Fruit fly (Drosophila melanogaster): ENCODE results near the gene koko.

koko gene

DNA sequence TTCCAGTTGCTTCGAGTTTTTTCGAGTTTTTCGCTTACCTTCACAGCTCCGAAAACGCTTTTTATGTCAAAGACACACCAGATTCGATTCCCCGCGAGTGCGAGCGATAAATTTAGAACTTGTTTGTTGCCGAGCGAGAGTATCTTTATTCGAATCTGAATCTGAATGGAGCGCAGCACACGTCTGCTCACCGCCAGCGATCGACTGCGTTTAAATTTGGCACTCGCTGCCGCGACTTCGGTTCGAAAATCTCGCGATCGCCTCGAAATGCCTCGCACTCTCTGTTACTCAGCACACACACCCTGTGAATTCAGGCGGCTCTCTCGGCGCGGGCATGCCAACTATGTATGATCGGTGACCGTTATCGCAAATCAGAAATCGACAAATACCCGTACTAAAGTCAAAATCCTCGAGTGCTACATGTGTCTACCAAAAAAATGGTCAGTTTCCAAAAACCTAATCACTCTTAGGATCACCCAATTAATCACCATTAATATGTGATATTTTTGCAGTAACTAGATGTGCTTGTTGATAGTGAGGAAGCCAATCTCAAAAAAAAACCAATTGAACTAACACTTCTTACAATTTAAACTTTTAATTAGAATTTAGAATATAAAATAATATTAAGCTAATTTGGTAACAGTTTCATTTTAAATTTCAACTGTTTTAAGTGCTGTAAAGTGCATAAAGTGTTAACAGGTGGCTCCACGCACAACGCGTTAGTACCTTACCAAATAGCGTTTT, 3.7 kb upstream of the koko start, which contains the start of gene Vha100-2 (continued):
- peak; percentile 20 for TF ChIP-seq CG31627 (GFP tag; optimal IDR thresholded peaks at IDR 0.05)
- TF ChIP-seq CG32006 (GFP tag; optimal IDR thresholded peaks at IDR 0.05) = peak; percentile 30
- peak; percentile 23 for TF ChIP-seq CG8632 (GFP tag; optimal IDR thresholded peaks at IDR 0.05)
- no peak for TF ChIP-seq net (GFP tag; optimal IDR thresholded peaks at IDR 0.05)
- TF ChIP-seq CG9139 (GFP tag; optimal IDR thresholded peaks at IDR 0.05) = no peak
- no peak for TF ChIP-seq Hr39 (GFP tag; optimal IDR thresholded peaks at IDR 0.05)
- peak; percentile 42 for TF ChIP-seq OdsH (GFP tag; optimal IDR thresholded peaks at IDR 0.05)
- TF ChIP-seq CG10669 (GFP tag; optimal IDR thresholded peaks at IDR 0.05) = no peak
- TF ChIP-seq Smox (GFP tag; optimal IDR thresholded peaks at IDR 0.05) = no peak

DNA sequence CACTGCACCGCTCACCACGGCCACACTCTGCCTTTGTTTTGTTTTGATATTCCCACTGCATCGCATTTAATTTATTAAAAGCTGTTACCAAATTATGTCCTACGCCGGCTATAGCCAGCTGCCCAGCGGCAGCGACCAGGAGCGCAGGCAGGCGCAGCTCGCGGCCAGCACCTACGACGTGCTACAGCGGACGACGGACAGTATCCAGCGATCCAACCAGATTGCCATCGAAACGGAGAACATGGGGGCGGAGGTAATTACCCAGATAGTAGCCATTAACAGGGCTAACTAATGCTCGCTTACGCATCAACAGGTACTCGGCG, 3.2 kb upstream of the koko start:
- TF ChIP-seq salr (GFP tag; optimal IDR thresholded peaks at IDR 0.05) (no peak), cyc (GFP tag; optimal IDR thresholded peaks at IDR 0.05) (no peak), fd59A (GFP tag; optimal IDR thresholded peaks at IDR 0.05) (no peak), lz (GFP tag; optimal IDR thresholded peaks at IDR 0.05) (no peak), fkh (GFP tag; optimal IDR thresholded peaks at IDR 0.05) (no peak)

DNA sequence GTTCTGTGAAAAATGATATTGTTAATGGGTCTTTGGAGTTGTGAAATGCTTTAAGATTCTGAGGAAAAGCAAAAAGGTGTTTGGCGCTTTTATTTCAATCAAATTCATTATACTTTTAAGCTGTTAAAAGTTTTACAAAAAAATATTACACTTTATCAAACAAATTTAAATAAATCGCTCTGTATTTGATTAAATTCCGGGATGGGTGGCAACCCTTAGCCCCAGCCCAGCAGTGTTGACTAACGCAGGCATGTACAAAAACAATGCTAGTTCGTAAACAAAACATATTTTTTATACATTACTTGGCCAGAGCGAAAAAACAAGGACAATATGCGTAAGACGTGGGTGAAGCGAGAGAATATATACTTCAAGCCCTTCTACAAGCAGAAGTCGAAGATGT, 1.9 kb downstream of the koko start, which contains the start of gene CG7685:
TSS of gene CG7685 (plus strand) at position 228 of the 400 bp plus-strand sequence.
- TF ChIP-seq dsx (GFP tag; optimal IDR thresholded peaks at IDR 0.05; ENCODE audit: poor library complexity, severe bottlenecking) = peak; percentile 28
- TF ChIP-seq CG9139 (GFP tag; optimal IDR thresholded peaks at IDR 0.05) = no peak
- TF ChIP-seq fkh (GFP tag; optimal IDR thresholded peaks at IDR 0.05) = peak; percentile 94
- peak; percentile 43 for TF ChIP-seq CG32006 (GFP tag; optimal IDR thresholded peaks at IDR 0.05)
- peak; percentile 9 for TF ChIP-seq CG8632 (GFP tag; optimal IDR thresholded peaks at IDR 0.05)
- no peak for TF ChIP-seq fd85E (GFP tag; optimal IDR thresholded peaks at IDR 0.05)
- no peak for TF ChIP-seq Smox (GFP tag; optimal IDR thresholded peaks at IDR 0.05)
- peak; percentile 73 for TF ChIP-seq pdm3 (GFP tag; optimal IDR thresholded peaks at IDR 0.05)
- TF ChIP-seq Sox15 (GFP tag; optimal IDR thresholded peaks at IDR 0.05) = peak; percentile 12
- no peak for TF ChIP-seq CG4318 (GFP tag; optimal IDR thresholded peaks at IDR 0.05)
- no peak for TF ChIP-seq Sox102F (GFP tag; optimal IDR thresholded peaks at IDR 0.05)
- TF ChIP-seq dac (GFP tag; optimal IDR thresholded peaks at IDR 0.05) = no peak
- peak; percentile 54 for TF ChIP-seq Ets21C (GFP tag; optimal IDR thresholded peaks at IDR 0.05)
- TF ChIP-seq lz (GFP tag; optimal IDR thresholded peaks at IDR 0.05) = peak; percentile 80
- no peak for TF ChIP-seq CG11762 (GFP tag; optimal IDR thresholded peaks at IDR 0.05; ENCODE audit: insufficient read depth)
- peak; percentile 87 for TF ChIP-seq Eip78C (GFP tag)
- no peak for TF ChIP-seq CG11902 (GFP tag; optimal IDR thresholded peaks at IDR 0.05)
- peak; percentile 67 for TF ChIP-seq OdsH (GFP tag; optimal IDR thresholded peaks at IDR 0.05)
- peak; percentile 33; the same call in 1 of the 3 replicates for TF ChIP-seq CG8119 (GFP tag; IDR thresholded peaks at IDR 0.05)
- peak; percentile 4 for TF ChIP-seq fd59A (GFP tag; optimal IDR thresholded peaks at IDR 0.05)
- TF ChIP-seq CG10669 (GFP tag; optimal IDR thresholded peaks at IDR 0.05) = peak; percentile 40
- peak; percentile 36 for TF ChIP-seq CG6792 (GFP tag; optimal IDR thresholded peaks at IDR 0.05)
- peak; percentile 68 for TF ChIP-seq CG10631 (GFP tag; optimal IDR thresholded peaks at IDR 0.05)
- TF ChIP-seq Hr39 (GFP tag; optimal IDR thresholded peaks at IDR 0.05) = peak; percentile 73
- peak; percentile 68; the same call in 2 of the 3 replicates for TF ChIP-seq eg (GFP tag; IDR thresholded peaks at IDR 0.05)
- no peak for TF ChIP-seq CG11294 (GFP tag; IDR thresholded peaks at IDR 0.05)
- TF ChIP-seq svp (GFP tag) = peak; percentile 82
- no peak for TF ChIP-seq Blimp-1 (GFP tag; optimal IDR thresholded peaks at IDR 0.05)
- no peak for TF ChIP-seq CG16779 (tag; optimal IDR thresholded peaks at IDR 0.05)
- TF ChIP-seq CG1621 (tag; optimal IDR thresholded peaks at IDR 0.05) = no peak
- peak; percentile 52 for TF ChIP-seq CG3032 (tag; optimal IDR thresholded peaks at IDR 0.05)
- TF ChIP-seq Hr4 (GFP tag; optimal IDR thresholded peaks at IDR 0.05) = peak; percentile 66
- no peak for TF ChIP-seq salr (GFP tag; optimal IDR thresholded peaks at IDR 0.05)
- no peak for TF ChIP-seq Hr38 (GFP tag; optimal IDR thresholded peaks at IDR 0.05)
- peak; percentile 16 for TF ChIP-seq CG6276 (GFP tag; optimal IDR thresholded peaks at IDR 0.05)
- peak; percentile 22 for TF ChIP-seq Lpt (GFP tag; optimal IDR thresholded peaks at IDR 0.05)
- TF ChIP-seq Ets96B (tag; optimal IDR thresholded peaks at IDR 0.05) = peak; percentile 51
- peak; percentile 22 for TF ChIP-seq CG7368 (GFP tag; optimal IDR thresholded peaks at IDR 0.05)
- peak; percentile 42 for TF ChIP-seq CG34406 (GFP tag; optimal IDR thresholded peaks at IDR 0.05)
- TF ChIP-seq CG15336 (GFP tag; IDR thresholded peaks at IDR 0.05) = peak; percentile 59
- peak; percentile 66 for TF ChIP-seq cyc (GFP tag; optimal IDR thresholded peaks at IDR 0.05)
- peak; percentile 75 for TF ChIP-seq topi (GFP tag; optimal IDR thresholded peaks at IDR 0.05)
- TF ChIP-seq esn (GFP tag; optimal IDR thresholded peaks at IDR 0.05) = peak; percentile 79
- peak; percentile 23 for TF ChIP-seq net (GFP tag; optimal IDR thresholded peaks at IDR 0.05)
